Worm (Caenorhabditis elegans) whole organism, mixed stage, embryonic: ENCODE results near the gene F13E9.9.

Experiments used
- bed-3 ChIP-seq: fragments of 200-800 bp; sonication (Bioruptor generic); optimal IDR thresholded peaks from 3 replicates; lab custom pipeline; 2018; ENCODE audit warnings: mild to moderate bottlenecking, missing genetic modification characterization, moderate library complexity, missing compliant biosample characterization
- cnd-1 ChIP-seq: fragments of 200-800 bp; sonication (Bioruptor generic); optimal IDR thresholded peaks from 2 replicates; lab custom pipeline; 2018; ENCODE audit warnings: mild to moderate bottlenecking, missing genetic modification characterization, missing compliant biosample characterization
- elt-1 ChIP-seq: sonication (generic microtip); optimal IDR thresholded peaks from 2 replicates; lab custom pipeline; 2017; ENCODE audit warnings: missing genetic modification characterization, mild to moderate bottlenecking, missing compliant biosample characterization, antibody characterized with exemption, moderate library complexity, borderline replicate concordance; ENCODE audit not compliant: insufficient read depth
- elt-3 ChIP-seq: fragments of 150-350 bp; optimal IDR thresholded peaks from 2 replicates; lab custom pipeline; 2014; ENCODE audit warnings: missing biosample characterization, missing genetic modification characterization
- lin-32 ChIP-seq: fragments of 200-800 bp; sonication (Bioruptor generic); optimal IDR thresholded peaks from 2 replicates; lab custom pipeline; 2018; ENCODE audit warnings: mild to moderate bottlenecking, missing genetic modification characterization, missing compliant biosample characterization
- lsy-2 ChIP-seq: fragments of 150-350 bp; optimal IDR thresholded peaks from 2 replicates; lab custom pipeline; 2014; ENCODE audit warnings: missing biosample characterization, missing genetic modification characterization
- nhr-12 ChIP-seq: fragments of 150-350 bp; optimal IDR thresholded peaks from 2 replicates; lab custom pipeline; 2014; ENCODE audit warnings: missing biosample characterization, missing genetic modification characterization
- nhr-76 ChIP-seq: sonication (generic microtip); optimal IDR thresholded peaks from 2 replicates; lab custom pipeline; 2017; ENCODE audit warnings: missing biosample characterization, missing genetic modification characterization
- pha-4 ChIP-seq: fragments of 150-350 bp; optimal IDR thresholded peaks from 2 replicates; lab custom pipeline; 2018; ENCODE audit warnings: missing biosample characterization, missing genetic modification reagents, missing genetic modification characterization
- snpc-4 ChIP-seq: fragments of 150-350 bp; optimal IDR thresholded peaks from 2 replicates; lab custom pipeline; 2014; ENCODE audit warnings: missing biosample characterization, missing genetic modification characterization
- unc-62 ChIP-seq: fragments of 150-350 bp; optimal IDR thresholded peaks from 2 replicates; lab custom pipeline; 2014; ENCODE audit warnings: missing biosample characterization, missing genetic modification reagents, missing genetic modification characterization

ce11 chrIV:10934786-10935185, 35.8 kb upstream of the F13E9.9 start:
- TF ChIP-seq nhr-76 (tag; lab: Kevin White, UChicago): no peak
- TF ChIP-seq lin-32 (GFP tag; lab: Kevin White, UChicago): no peak
- TF ChIP-seq bed-3 (GFP tag; lab: Kevin White, UChicago): no peak
- no peak for TF ChIP-seq pha-4 (tag; lab: Kevin White, UChicago)
- no peak for TF ChIP-seq snpc-4 (tag; lab: Kevin White, UChicago)
- TF ChIP-seq cnd-1 (tag; lab: Kevin White, UChicago): no peak
- no peak for TF ChIP-seq elt-1 (tag; lab: Kevin White, UChicago)
- no peak for TF ChIP-seq unc-62
- TF ChIP-seq elt-3 (tag; lab: Kevin White, UChicago): no peak
- TF ChIP-seq lsy-2: no peak
- TF ChIP-seq nhr-12 (tag; lab: Kevin White, UChicago): no peak
